Fruit fly (Drosophila melanogaster): ENCODE results near the gene CG43935.

DNA sequence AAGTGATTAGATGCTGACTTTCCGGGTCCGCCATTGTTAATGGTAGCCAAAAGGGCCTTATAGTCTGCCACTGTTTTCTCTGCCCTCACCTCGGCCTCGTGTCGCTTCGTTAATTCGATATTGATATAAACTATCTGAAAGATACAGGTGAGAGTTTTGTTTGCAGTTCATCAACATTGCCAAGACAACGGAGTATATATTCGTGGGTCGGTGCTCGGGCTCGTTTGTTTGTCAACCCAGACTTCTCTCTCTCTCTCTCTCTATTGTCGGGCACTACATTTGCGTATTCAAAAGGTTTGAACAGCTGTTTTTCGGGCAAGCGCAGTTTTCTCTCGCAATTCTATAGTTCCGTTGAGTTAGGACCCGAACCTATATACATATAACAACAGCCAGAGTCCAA lies 2.1 kb downstream of the CG43935 start:
- TF ChIP-seq h (optimal IDR thresholded peaks at IDR 0.05), result no peak
- no peak for TF ChIP-seq ttk (optimal IDR thresholded peaks at IDR 0.05)
- TF ChIP-seq Myc (optimal IDR thresholded peaks at IDR 0.05), result no peak
- TF ChIP-seq insv (optimal IDR thresholded peaks at IDR 0.05), result no peak
- TF ChIP-seq psq (optimal IDR thresholded peaks at IDR 0.05), result no peak
